Worm (Caenorhabditis elegans) whole organism, L4 larva: ENCODE data around the gene gad-1.

Experiments
- F10B5.3 ChIP-seq: sonication (generic microtip); optimal IDR thresholded peaks from 2 replicates; lab custom pipeline; 2016; ENCODE audit warnings: mild to moderate bottlenecking, missing genetic modification characterization, missing compliant biosample characterization
- F49E8.2 ChIP-seq: sonication (generic microtip); optimal IDR thresholded peaks from 2 replicates; lab custom pipeline; 2016; ENCODE audit warnings: missing compliant biosample characterization, mild to moderate bottlenecking, missing genetic modification characterization, borderline replicate concordance
- R02D3.7 ChIP-seq: fragments of 150-350 bp; sonication (generic microtip); optimal IDR thresholded peaks from 3 replicates; lab custom pipeline; 2014; ENCODE audit warnings: missing biosample characterization, missing genetic modification characterization
- aha-1 ChIP-seq: fragments of 150-350 bp; peaks from one replicate; lab custom pipeline; 2014; ENCODE audit warnings: missing biosample characterization, missing genetic modification characterization
- arid-1 ChIP-seq: fragments of 200-800 bp; sonication (Bioruptor generic); conservative IDR thresholded peaks from 2 replicates; pipeline ENCODE4 v1.3.6; 2022; ENCODE audit warnings: missing genetic modification reagents, missing genetic modification characterization, missing compliant biosample characterization
- ceh-44 ChIP-seq: fragments of 200-800 bp; sonication (Bioruptor generic); IDR thresholded peaks from 2 replicates; pipeline ENCODE4 v1.3.6; 2022; ENCODE audit warnings: missing genetic modification reagents, missing genetic modification characterization, missing compliant biosample characterization
- ces-1 ChIP-seq: fragments of 150-350 bp; sonication (generic microtip); optimal IDR thresholded peaks from 4 replicates; lab custom pipeline; 2014; ENCODE audit warnings: missing biosample characterization, missing genetic modification reagents, missing genetic modification characterization
- daf-16 ChIP-seq, 3 experiments: sonication (generic microtip); optimal IDR thresholded peaks; 2 replicates each; lab custom pipeline; 2016 to 2017; ENCODE audit warnings: missing genetic modification characterization in 3 of 3, missing genetic modification reagents in 3 of 3, mild to moderate bottlenecking in 2 of 3, missing compliant biosample characterization in 2 of 3, missing biosample characterization in 1 of 3, moderate library complexity in 1 of 3
- daf-19 ChIP-seq: fragments of 200-800 bp; sonication (Bioruptor generic); conservative IDR thresholded peaks from 2 replicates; pipeline ENCODE4 v1.3.6; 2022; ENCODE audit warnings: missing genetic modification characterization, missing compliant biosample characterization
- dmd-6 ChIP-seq: fragments of 200-800 bp; sonication (Bioruptor generic); IDR thresholded peaks from 2 replicates; pipeline ENCODE4 v1.3.6; 2022; ENCODE audit warnings: missing genetic modification reagents, missing genetic modification characterization, missing compliant biosample characterization
- dmd-9 ChIP-seq: fragments of 200-800 bp; sonication (Bioruptor generic); IDR thresholded peaks from 2 replicates; pipeline ENCODE4 v1.3.6; 2022; ENCODE audit warnings: missing genetic modification reagents, missing genetic modification characterization, missing compliant biosample characterization
- dpl-1 ChIP-seq: fragments of 150-350 bp; optimal IDR thresholded peaks from 2 replicates; lab custom pipeline; 2014; ENCODE audit warnings: missing biosample characterization, missing genetic modification reagents, missing genetic modification characterization
- dve-1 ChIP-seq: sonication (generic microtip); optimal IDR thresholded peaks from 2 replicates; lab custom pipeline; 2017; ENCODE audit warnings: antibody characterized with exemption, mild to moderate bottlenecking, missing genetic modification characterization, missing compliant biosample characterization; ENCODE audit not compliant: insufficient read depth
- fos-1 ChIP-seq: fragments of 150-350 bp; optimal IDR thresholded peaks from 2 replicates; lab custom pipeline; 2014; ENCODE audit warnings: missing biosample characterization, missing genetic modification characterization
- hif-1 ChIP-seq, 2 experiments: sonication (generic microtip); optimal IDR thresholded peaks; 2 replicates each; lab custom pipeline; 2016 to 2017; ENCODE audit warnings: missing compliant biosample characterization in 2 of 2, missing genetic modification characterization in 2 of 2, missing genetic modification reagents in 2 of 2, missing genotype in 2 of 2, mild to moderate bottlenecking in 1 of 2
- hlh-30 ChIP-seq: sonication (generic microtip); optimal IDR thresholded peaks from 2 replicates; lab custom pipeline; 2017; ENCODE audit warnings: antibody characterized with exemption, mild to moderate bottlenecking, missing genetic modification characterization, missing compliant biosample characterization; ENCODE audit not compliant: insufficient read depth
- jun-1 ChIP-seq: fragments of 150-350 bp; optimal IDR thresholded peaks from 2 replicates; lab custom pipeline; 2014; ENCODE audit warnings: missing biosample characterization, missing genetic modification reagents, missing genetic modification characterization
- lim-7 ChIP-seq: fragments of 200-800 bp; sonication (Bioruptor generic); IDR thresholded peaks from 2 replicates; pipeline ENCODE4 v1.3.6; 2022; ENCODE audit warnings: missing genetic modification characterization, missing compliant biosample characterization
- lin-1 ChIP-seq: fragments of 200-800 bp; sonication (Bioruptor generic); IDR thresholded peaks from 2 replicates; pipeline ENCODE4 v1.3.6; 2022; ENCODE audit warnings: missing genetic modification reagents, missing genetic modification characterization, missing compliant biosample characterization
- lin-15B ChIP-seq: fragments of 150-350 bp; sonication (generic microtip); optimal IDR thresholded peaks from 3 replicates; lab custom pipeline; 2014; ENCODE audit warnings: missing biosample characterization, missing genetic modification characterization
- lin-29 ChIP-seq: fragments of 200-800 bp; sonication (Bioruptor generic); IDR thresholded peaks from 2 replicates; pipeline ENCODE4 v1.3.6; 2022; ENCODE audit warnings: missing genetic modification reagents, missing genetic modification characterization, missing compliant biosample characterization
- lin-38 ChIP-seq: fragments of 200-800 bp; sonication (Bioruptor generic); IDR thresholded peaks from 2 replicates; pipeline ENCODE4 v1.3.6; 2022; ENCODE audit warnings: missing genetic modification reagents, missing genetic modification characterization, missing compliant biosample characterization
- lir-3 ChIP-seq: sonication (generic microtip); optimal IDR thresholded peaks from 2 replicates; lab custom pipeline; 2016; ENCODE audit warnings: mild to moderate bottlenecking, missing genetic modification characterization, missing compliant biosample characterization
- lsy-2 ChIP-seq, 2 experiments: fragments of 150-350 bp in 1 of 2; sonication (generic microtip) in 1 of 2; optimal IDR thresholded peaks; 2 replicates each; lab custom pipeline; 2014 to 2017; ENCODE audit warnings: missing biosample characterization in 2 of 2, missing genetic modification characterization in 2 of 2
- mdl-1 ChIP-seq, 2 experiments: fragments of 150-350 bp in 1 of 2; sonication (generic microtip) in 1 of 2; optimal IDR thresholded peaks; 2 replicates each; lab custom pipeline; 2014 to 2017; ENCODE audit warnings: missing biosample characterization in 2 of 2, missing genetic modification characterization in 2 of 2
- nhr-102 ChIP-seq: sonication (generic microtip); optimal IDR thresholded peaks from 2 replicates; lab custom pipeline; 2016; ENCODE audit warnings: mild to moderate bottlenecking, missing genetic modification characterization, moderate library complexity, missing compliant biosample characterization
- nhr-11 ChIP-seq: fragments of 150-350 bp; optimal IDR thresholded peaks from 2 replicates; lab custom pipeline; 2014; ENCODE audit warnings: missing biosample characterization, missing genetic modification characterization
- nhr-28 ChIP-seq: fragments of 150-350 bp; optimal IDR thresholded peaks from 2 replicates; lab custom pipeline; 2014; ENCODE audit warnings: missing biosample characterization, missing genetic modification characterization
- nhr-41 ChIP-seq: fragments of 200-800 bp; sonication (Bioruptor generic); IDR thresholded peaks from 2 replicates; pipeline ENCODE4 v1.3.6; 2022; ENCODE audit warnings: missing genetic modification reagents, missing genetic modification characterization, missing compliant biosample characterization
- nhr-6 ChIP-seq: fragments of 150-350 bp; optimal IDR thresholded peaks from 2 replicates; lab custom pipeline; 2014; ENCODE audit warnings: missing biosample characterization, missing genetic modification characterization
- nhr-76 ChIP-seq: fragments of 150-350 bp; optimal IDR thresholded peaks from 2 replicates; lab custom pipeline; 2014; ENCODE audit warnings: missing biosample characterization, missing genetic modification characterization
- nhr-77 ChIP-seq: fragments of 150-350 bp; optimal IDR thresholded peaks from 2 replicates; lab custom pipeline; 2014; ENCODE audit warnings: missing biosample characterization, missing genetic modification characterization
- pha-4 ChIP-seq, 2 experiments: fragments of 150-350 bp in 1 of 2; fragments of 200-800 bp in 1 of 2; sonication (Bioruptor generic) in 1 of 2; IDR thresholded peaks in 1 of 2; optimal IDR thresholded peaks in 1 of 2; 2 replicates each; pipeline versions ENCODE4 v1.3.6 to Lab custom; 2014 to 2022; ENCODE audit warnings: missing genetic modification characterization in 2 of 2, missing genetic modification reagents in 2 of 2, missing biosample characterization in 1 of 2, missing compliant biosample characterization in 1 of 2
- php-3 ChIP-seq: fragments of 200-800 bp; sonication (Bioruptor generic); IDR thresholded peaks from 2 replicates; pipeline ENCODE4 v1.3.6; 2022; ENCODE audit warnings: missing genetic modification reagents, missing genetic modification characterization, missing compliant biosample characterization
- rbr-2 ChIP-seq: sonication (generic microtip); optimal IDR thresholded peaks from 2 replicates; lab custom pipeline; 2016; ENCODE audit warnings: missing genotype, missing genetic modification characterization, missing compliant biosample characterization
- sdz-12 ChIP-seq: fragments of 200-800 bp; sonication (Bioruptor generic); optimal IDR thresholded peaks from 2 replicates; lab custom pipeline; 2018; ENCODE audit warnings: mild to moderate bottlenecking, missing genetic modification characterization, missing compliant biosample characterization
- spr-1 ChIP-seq: sonication (generic microtip); optimal IDR thresholded peaks from 2 replicates; lab custom pipeline; 2016; ENCODE audit warnings: mild to moderate bottlenecking, missing genetic modification characterization, missing compliant biosample characterization
- tag-97 ChIP-seq: fragments of 200-800 bp; sonication (Bioruptor generic); IDR thresholded peaks from 2 replicates; pipeline ENCODE4 v1.3.6; 2022; ENCODE audit warnings: missing genetic modification characterization, missing compliant biosample characterization
- unc-62 ChIP-seq, 3 experiments: fragments of 150-350 bp in 1 of 3; sonication (generic microtip); optimal IDR thresholded peaks in 2 of 3; peaks in 1 of 3; 1 replicate in 1 of 3; 2 replicates in 2 of 3; lab custom pipeline; 2014 to 2017; ENCODE audit warnings: missing biosample characterization in 3 of 3, missing genetic modification characterization in 3 of 3, missing genetic modification reagents in 3 of 3, missing genotype in 1 of 3
- vab-7 ChIP-seq: fragments of 200-800 bp; sonication (Bioruptor generic); IDR thresholded peaks from 2 replicates; pipeline ENCODE4 v1.3.6; 2022; ENCODE audit warnings: missing genetic modification reagents, missing genetic modification characterization, missing compliant biosample characterization
- zfp-3 ChIP-seq: fragments of 200-800 bp; sonication (Bioruptor generic); conservative IDR thresholded peaks from 2 replicates; pipeline ENCODE4 v1.3.6; 2022; ENCODE audit warnings: missing genetic modification reagents, missing genetic modification characterization, missing compliant biosample characterization
- zip-2 ChIP-seq: fragments of 150-350 bp; optimal IDR thresholded peaks from 2 replicates; lab custom pipeline; 2014; ENCODE audit warnings: missing biosample characterization, missing genetic modification characterization
- ztf-11 ChIP-seq: fragments of 150-350 bp; optimal IDR thresholded peaks from 2 replicates; lab custom pipeline; 2014; ENCODE audit warnings: missing biosample characterization, missing genetic modification characterization
- ztf-7 ChIP-seq: fragments of 150-350 bp; optimal IDR thresholded peaks from 2 replicates; lab custom pipeline; 2014; ENCODE audit warnings: missing biosample characterization, missing genetic modification characterization

Gene gad-1

ce11 chrV:6471208-6471607 is 37.9 kb upstream of the gad-1 start:
- TF ChIP-seq ces-1 (GFP tag; lab: Kevin White, UChicago) = no peak
- no peak for TF ChIP-seq spr-1 (tag; lab: Kevin White, UChicago)
- TF ChIP-seq unc-62 (GFP tag; optimal IDR thresholded peaks at IDR 0.05 in 1 of 2; lab: Kevin White, UChicago) = peak in 1 of 2 experiments; percentile 4
- no peak for TF ChIP-seq unc-62 (tag; optimal IDR thresholded peaks at IDR 0.05; lab: Kevin White, UChicago)

ce11 chrV:6467676-6468075 is 34.4 kb upstream of the gad-1 start:
- no peak for TF ChIP-seq dve-1 (tag; lab: Kevin White, UChicago)
- no peak for TF ChIP-seq ztf-7
- TF ChIP-seq arid-1 (GFP tag; lab: Robert Waterston, UW) = no peak
- TF ChIP-seq zip-2 = no peak
- no peak for TF ChIP-seq R02D3.7
- TF ChIP-seq fos-1 (tag; lab: Kevin White, UChicago) = no peak
- TF ChIP-seq ztf-11 (tag; lab: Kevin White, UChicago) = no peak
- TF ChIP-seq lsy-2 (tag; optimal IDR thresholded peaks at IDR 0.05; lab: Kevin White, UChicago) = no peak
- TF ChIP-seq rbr-2 (tag; lab: Kevin White, UChicago) = no peak
- TF ChIP-seq nhr-41 (GFP tag; lab: Robert Waterston, UW) = no peak
- TF ChIP-seq nhr-6 (tag; lab: Kevin White, UChicago) = no peak
- no peak for TF ChIP-seq daf-16 (GFP tag; optimal IDR thresholded peaks at IDR 0.05; lab: Kevin White, UChicago)
- TF ChIP-seq daf-16 (tag; optimal IDR thresholded peaks at IDR 0.05; lab: Kevin White, UChicago) = no peak
- TF ChIP-seq lin-1 (GFP tag; lab: Robert Waterston, UW) = no peak

- TF ChIP-seq unc-62 (GFP tag; optimal IDR thresholded peaks at IDR 0.05 in 1 of 2; lab: Kevin White, UChicago) = peak in 1 of 2 experiments; percentile 45
- no peak for TF ChIP-seq unc-62 (tag; optimal IDR thresholded peaks at IDR 0.05; lab: Kevin White, UChicago)
- no peak for TF ChIP-seq ztf-11 (tag; lab: Kevin White, UChicago)
- TF ChIP-seq nhr-76 = no peak
- no peak for TF ChIP-seq arid-1 (GFP tag; lab: Robert Waterston, UW)
- no peak for TF ChIP-seq ceh-44
- TF ChIP-seq lin-38 (GFP tag; lab: Robert Waterston, UW) = no peak
- no peak for TF ChIP-seq dmd-9 (GFP tag; lab: Robert Waterston, UW)
- TF ChIP-seq nhr-102 (tag; lab: Kevin White, UChicago) = no peak
Measured at ce11 chrV:6464765-6465164, 31.5 kb upstream of the gad-1 start, which contains the start of gene unc-83. Gene unc-83 (plus strand): TSS chrV:6465065.

- TF ChIP-seq lin-15B (tag; lab: Kevin White, UChicago) (no peak), nhr-11 (no peak), lir-3 (tag; lab: Kevin White, UChicago) (no peak), zfp-3 (no peak), lin-29 (GFP tag; lab: Robert Waterston, UW) (no peak), ztf-11 (tag; lab: Kevin White, UChicago) (no peak), tag-97 (GFP tag; lab: Robert Waterston, UW) (no peak), F10B5.3 (no peak), F49E8.2 (no peak), daf-19 (GFP tag; lab: Robert Waterston, UW) (no peak), vab-7 (GFP tag; lab: Robert Waterston, UW) (no peak), pha-4 (GFP tag; IDR thresholded peaks at IDR 0.05; lab: Robert Waterston, UW) (no peak), pha-4 (tag; optimal IDR thresholded peaks at IDR 0.05; lab: Kevin White, UChicago) (no peak)
- TF ChIP-seq, all 104 proteins: peak for 0
Measured at ce11 chrV:6464238-6464637, 30.9 kb upstream of the gad-1 start.

- TF ChIP-seq sdz-12 (GFP tag; lab: Kevin White, UChicago) (no peak), lim-7 (no peak), nhr-77 (tag; lab: Kevin White, UChicago) (peak; percentile 16), aha-1 (tag; lab: Kevin White, UChicago) (peak; percentile 18), hif-1 (tag; optimal IDR thresholded peaks at IDR 0.05; lab: Kevin White, UChicago) (no peak), jun-1 (tag; lab: Kevin White, UChicago) (no peak), nhr-28 (tag; lab: Kevin White, UChicago) (peak; percentile 76), php-3 (0 out of 2 replicates have a peak, but pooled peaks have one; percentile 31), dve-1 (tag; lab: Kevin White, UChicago) (peak; percentile 27), hlh-30 (tag; lab: Kevin White, UChicago) (peak; percentile 73), mdl-1 (tag; optimal IDR thresholded peaks at IDR 0.05; lab: Kevin White, UChicago) (no peak), dmd-6 (GFP tag; lab: Robert Waterston, UW) (peak; percentile 32; the same call in 1 of the 2 replicates), dpl-1 (GFP tag; lab: Kevin White, UChicago) (peak; percentile 32)
Measured at ce11 chrV:6462606-6463005, 29.3 kb upstream of the gad-1 start.
